Worm (Caenorhabditis elegans): Measurements from ENCODE around the gene pik-1.

Gene pik-1

ce11 chrIV:13458237-13458636 lies 42.4 kb downstream of the pik-1 start:
- no peak for TF ChIP-seq K02D7.2 (tag; optimal IDR thresholded peaks at IDR 0.05)
- TF ChIP-seq ceh-14 (tag; optimal IDR thresholded peaks at IDR 0.05), result no peak
- TF ChIP-seq madf-2 (tag; optimal IDR thresholded peaks at IDR 0.05), result no peak
- TF ChIP-seq ceh-24 (tag; optimal IDR thresholded peaks at IDR 0.05), result no peak
- no peak for TF ChIP-seq nfya-1 (tag; optimal IDR thresholded peaks at IDR 0.05)
- no peak for TF ChIP-seq ttx-3 (tag; optimal IDR thresholded peaks at IDR 0.05)
- no peak for TF ChIP-seq pros-1 (tag; optimal IDR thresholded peaks at IDR 0.05)
- TF ChIP-seq pag-3 (tag; optimal IDR thresholded peaks at IDR 0.05; ENCODE audit: borderline replicate concordance), result no peak
- no peak for TF ChIP-seq K09A11.1 (tag; optimal IDR thresholded peaks at IDR 0.05; ENCODE audit: insufficient read depth)
- no peak for TF ChIP-seq ceh-30 (tag; optimal IDR thresholded peaks at IDR 0.05)
- TF ChIP-seq syd-9 (tag; optimal IDR thresholded peaks at IDR 0.05), result no peak
- no peak for TF ChIP-seq hlh-15 (tag; optimal IDR thresholded peaks at IDR 0.05)
- TF ChIP-seq fkh-6 (tag; optimal IDR thresholded peaks at IDR 0.05), result no peak
- no peak for TF ChIP-seq gmeb-2 (tag; optimal IDR thresholded peaks at IDR 0.05)
- TF ChIP-seq npax-4 (tag; optimal IDR thresholded peaks at IDR 0.05), result no peak
- no peak for TF ChIP-seq rnt-1 (tag; optimal IDR thresholded peaks at IDR 0.05)
- no peak for TF ChIP-seq sox-2 (GFP tag; IDR thresholded peaks at IDR 0.05)

DNA sequence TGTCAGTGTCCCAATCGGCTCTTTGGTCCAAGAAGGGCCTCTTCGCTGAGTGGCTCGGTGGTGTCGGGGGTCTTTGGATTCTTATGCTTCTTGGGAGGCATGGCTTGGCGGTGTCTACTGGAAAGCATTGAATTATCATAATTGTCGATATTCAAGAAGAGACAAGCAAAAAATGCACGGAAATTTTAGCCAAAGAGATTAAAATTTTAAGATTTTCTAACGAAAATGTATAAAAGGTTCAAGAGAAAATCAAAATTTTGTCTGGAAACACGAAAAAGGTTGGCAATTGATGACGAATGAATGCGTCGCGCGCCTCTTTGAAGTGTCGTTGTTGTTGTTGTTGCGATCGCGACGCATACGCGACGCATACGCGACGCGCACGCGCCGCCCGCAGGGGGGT lies 45.0 kb downstream of the pik-1 start, which contains the start of gene Y38H8A.12:
Gene Y38H8A.12 (minus strand): TSS at position 101 of the 400 bp plus-strand sequence.
- TF ChIP-seq ceh-22 (tag; optimal IDR thresholded peaks at IDR 0.05) (no peak), ceh-18 (tag; optimal IDR thresholded peaks at IDR 0.05) (no peak), tbx-2 (tag; optimal IDR thresholded peaks at IDR 0.05) (no peak), hlh-6 (tag; optimal IDR thresholded peaks at IDR 0.05) (no peak), elt-4 (tag; optimal IDR thresholded peaks at IDR 0.05) (no peak), gmeb-2 (tag; optimal IDR thresholded peaks at IDR 0.05) (no peak), pqm-1 (tag; optimal IDR thresholded peaks at IDR 0.05) (no peak), tbx-7 (tag; optimal IDR thresholded peaks at IDR 0.05) (no peak), unc-86 (tag; optimal IDR thresholded peaks at IDR 0.05) (no peak)

DNA sequence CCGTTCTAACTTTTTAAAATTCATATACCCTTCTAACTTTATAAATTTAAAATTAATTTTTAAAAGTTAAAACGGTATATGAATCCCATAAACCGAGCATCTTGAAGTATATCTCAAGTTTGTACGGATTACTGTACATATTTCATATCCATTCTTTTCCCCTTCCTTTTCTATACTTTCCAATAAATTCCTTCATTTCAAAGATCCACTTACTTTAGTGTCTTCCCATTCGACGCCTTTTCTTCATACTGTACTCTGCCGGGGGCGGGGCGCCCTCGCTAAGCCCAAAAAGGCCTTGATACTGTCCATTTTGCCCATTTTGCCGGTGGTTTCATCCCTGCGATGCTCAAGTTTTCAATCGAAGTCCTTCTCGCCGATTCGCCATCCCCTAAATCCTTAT lies 50.0 kb downstream of the pik-1 start, which contains the start of gene fezf-1:
Gene fezf-1 (plus strand): TSS at position 301 of the 400 bp plus-strand sequence.
- TF ChIP-seq K02D7.2 (tag; optimal IDR thresholded peaks at IDR 0.05) (no peak), nhr-232 (tag; optimal IDR thresholded peaks at IDR 0.05) (no peak), K09A11.1 (tag; optimal IDR thresholded peaks at IDR 0.05; ENCODE audit: insufficient read depth) (no peak), elt-2 (tag; optimal IDR thresholded peaks at IDR 0.05) (no peak), eyg-1 (tag; optimal IDR thresholded peaks at IDR 0.05) (no peak), unc-55 (GFP tag; optimal IDR thresholded peaks at IDR 0.05) (no peak)

Data from whole organism, late embryonic.